Worm (Caenorhabditis elegans) whole organism, young adult: Measurements from ENCODE around the gene Y43F8B.17.

Experiments used
- ets-4 ChIP-seq: fragments of 200-800 bp; sonication (Bioruptor generic); optimal IDR thresholded peaks from 2 replicates; lab custom pipeline; 2018; ENCODE audit warnings: mild to moderate bottlenecking, missing genetic modification characterization, missing compliant biosample characterization
- hlh-26 ChIP-seq: fragments of 200-800 bp; sonication (Bioruptor generic); conservative IDR thresholded peaks from 2 replicates; pipeline ENCODE4 v1.3.6; 2022; ENCODE audit warnings: missing genetic modification reagents, missing genetic modification characterization, missing compliant biosample characterization

DNA sequence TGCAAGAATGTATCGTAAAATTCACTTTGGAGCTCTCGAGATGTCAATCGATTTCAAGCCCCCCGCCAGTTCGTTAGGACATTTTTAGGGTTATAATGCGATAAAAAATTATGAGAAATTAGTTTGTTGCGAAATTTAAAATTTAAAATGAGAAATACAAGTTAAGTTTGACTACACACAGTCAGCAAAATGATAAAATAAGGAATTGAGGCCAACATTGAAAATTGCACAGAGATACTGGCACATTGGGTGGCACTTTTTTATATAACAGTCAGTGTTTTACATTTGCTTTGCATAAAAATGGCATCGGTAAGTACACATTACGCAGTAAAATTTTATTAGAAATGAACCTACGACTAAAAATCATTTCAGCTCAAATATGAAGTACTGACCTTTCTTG lies 16.4 kb upstream of the Y43F8B.17 start, which contains the start of gene Y43F8B.12:
- TF ChIP-seq hlh-26 (GFP tag; lab: Robert Waterston, UW) (no peak), ets-4 (GFP tag; lab: Kevin White, UChicago) (no peak)
